Fruit fly (Drosophila melanogaster): Measurements from ENCODE around the gene CG42494.

dm6 chr3L:3204348-3204747 lies 20.1 kb downstream of the CG42494 start, which contains the start of gene CG33159:
- TF ChIP-seq CG9705 (GFP tag; optimal IDR thresholded peaks at IDR 0.05) (no peak), Dfd (GFP tag; optimal IDR thresholded peaks at IDR 0.05) (no peak), pan (optimal IDR thresholded peaks at IDR 0.05) (no peak), h (GFP tag; optimal IDR thresholded peaks at IDR 0.05) (no peak), Vsx2 (GFP tag; optimal IDR thresholded peaks at IDR 0.05; ENCODE audit: partially characterized antibody) (no peak), Hr78 (GFP tag; optimal IDR thresholded peaks at IDR 0.05) (no peak)

All from whole organism, wandering third instar larva.